Fruit fly (Drosophila melanogaster) whole organism, embryonic: ENCODE measurements around the gene CG32305.
A peak's percentile ranks its signal among the peaks of the same experiment; 100 is the strongest.

Experiments
- Asciz ChIP-seq: fragments of 200-800 bp; sonication (Bioruptor generic); optimal IDR thresholded peaks from 2 replicates; lab custom pipeline; 2017; ENCODE audit warnings: missing biosample characterization, mild to moderate bottlenecking, missing genetic modification characterization, missing genetic modification reagents
- Bteb2 ChIP-seq: fragments of 200-800 bp; sonication (Bioruptor generic); optimal IDR thresholded peaks from 2 replicates; lab custom pipeline; 2016; ENCODE audit warnings: missing biosample characterization, missing genetic modification characterization
- CG10543 ChIP-seq: fragments of 200-800 bp; sonication (Bioruptor generic); optimal IDR thresholded peaks from 3 replicates; lab custom pipeline; 2017; ENCODE audit warnings: missing biosample characterization, mild to moderate bottlenecking, missing genetic modification characterization, moderate library complexity
- CG12071 ChIP-seq: fragments of 200-800 bp; sonication (Bioruptor generic); optimal IDR thresholded peaks from 3 replicates; lab custom pipeline; 2018; ENCODE audit warnings: missing biosample characterization, mild to moderate bottlenecking, missing genetic modification characterization
- CG13775 ChIP-seq: fragments of 200-800 bp; sonication (Bioruptor generic); optimal IDR thresholded peaks from 3 replicates; lab custom pipeline; 2017; ENCODE audit warnings: missing biosample characterization, mild to moderate bottlenecking, missing genetic modification characterization
- CG15696 ChIP-seq: fragments of 200-800 bp; sonication (Bioruptor generic); optimal IDR thresholded peaks from 2 replicates; lab custom pipeline; 2019; ENCODE audit warnings: missing biosample characterization, mild to moderate bottlenecking, missing genetic modification characterization, moderate library complexity
- CG16863 ChIP-seq: fragments of 200-800 bp; sonication (Bioruptor generic); optimal IDR thresholded peaks from 3 replicates; lab custom pipeline; 2016; ENCODE audit warnings: missing biosample characterization, missing genetic modification characterization
- CG17186 ChIP-seq: fragments of 200-800 bp; sonication (Bioruptor generic); optimal IDR thresholded peaks from 3 replicates; lab custom pipeline; 2017; ENCODE audit warnings: missing biosample characterization, missing genetic modification reagents, missing genetic modification characterization
- CG18476 ChIP-seq: fragments of 200-800 bp; sonication (Bioruptor generic); optimal IDR thresholded peaks from 2 replicates; lab custom pipeline; 2016; ENCODE audit warnings: missing biosample characterization, mild to moderate bottlenecking, missing genetic modification characterization
- CG32532 ChIP-seq: fragments of 200-800 bp; sonication (Bioruptor generic); IDR thresholded peaks from 2 replicates; pipeline ENCODE4 v1.3.6; 2022; ENCODE audit warnings: missing biosample characterization, missing genetic modification characterization
- CG34224 ChIP-seq: fragments of 200-800 bp; sonication (Bioruptor generic); IDR thresholded peaks from 3 replicates; pipeline ENCODE4 v1.3.6; 2022; ENCODE audit warnings: missing biosample characterization, missing genetic modification characterization; ENCODE audit not compliant: partially characterized antibody
- CG4404 ChIP-seq: fragments of 200-800 bp; sonication (Bioruptor generic); IDR thresholded peaks from 2 replicates; pipeline ENCODE4 v1.3.6; 2022; ENCODE audit warnings: missing biosample characterization, missing genetic modification characterization
- CG6689 ChIP-seq: fragments of 200-800 bp; sonication (Bioruptor generic); IDR thresholded peaks from 2 replicates; pipeline ENCODE4 v1.3.6; 2022; ENCODE audit warnings: missing biosample characterization, missing genetic modification characterization
- CG7357 ChIP-seq: fragments of 200-800 bp; sonication (Bioruptor generic); IDR thresholded peaks from 3 replicates; pipeline ENCODE4 v1.3.6; 2022; ENCODE audit warnings: missing biosample characterization, missing genetic modification characterization
- CG7745 ChIP-seq: fragments of 200-800 bp; sonication (Bioruptor generic); optimal IDR thresholded peaks from 2 replicates; lab custom pipeline; 2018; ENCODE audit warnings: missing biosample characterization, mild to moderate bottlenecking, missing genetic modification characterization, moderate library complexity
- CG8089 ChIP-seq: fragments of 200-800 bp; sonication (Bioruptor generic); optimal IDR thresholded peaks from 3 replicates; lab custom pipeline; 2016; ENCODE audit warnings: missing biosample characterization, missing genetic modification characterization
- CG8765 ChIP-seq: fragments of 200-800 bp; sonication (Bioruptor generic); IDR thresholded peaks from 2 replicates; pipeline ENCODE4 v1.3.6; 2022; ENCODE audit warnings: missing biosample characterization, missing genetic modification characterization
- CrebB ChIP-seq: fragments of 200-800 bp; sonication (Bioruptor generic); optimal IDR thresholded peaks from 3 replicates; lab custom pipeline; 2018; ENCODE audit warnings: missing biosample characterization, mild to moderate bottlenecking, missing genetic modification characterization
- D19A ChIP-seq: fragments of 200-800 bp; optimal IDR thresholded peaks from 3 replicates; lab custom pipeline; 2019; ENCODE audit warnings: missing biosample characterization, mild to moderate bottlenecking, missing genetic modification characterization, moderate library complexity
- Dad ChIP-seq: fragments of 200-800 bp; sonication (Bioruptor generic); optimal IDR thresholded peaks from 3 replicates; lab custom pipeline; 2016; ENCODE audit warnings: missing biosample characterization, missing genetic modification characterization
- Dfd ChIP-seq, 2 experiments: fragments of >200 bp; optimal IDR thresholded peaks; 2 replicates each; lab custom pipeline; 2017; ENCODE audit warnings: missing biosample characterization in 2 of 2, missing genetic modification characterization in 2 of 2
- ERR ChIP-seq: fragments of 200-800 bp; sonication (Bioruptor generic); optimal IDR thresholded peaks from 2 replicates; lab custom pipeline; 2016; ENCODE audit warnings: missing biosample characterization, missing genetic modification characterization
- HLH54F ChIP-seq: fragments of 200-800 bp; sonication (Bioruptor generic); optimal IDR thresholded peaks from 3 replicates; lab custom pipeline; 2016; ENCODE audit warnings: missing biosample characterization, missing genetic modification characterization
- HLHmδ ChIP-seq: fragments of 200-800 bp; sonication (Bioruptor generic); optimal IDR thresholded peaks from 2 replicates; lab custom pipeline; 2018; ENCODE audit warnings: missing biosample characterization, mild to moderate bottlenecking, missing genetic modification characterization, moderate library complexity
- Hey ChIP-seq: fragments of 200-800 bp; sonication (Bioruptor generic); optimal IDR thresholded peaks from 3 replicates; lab custom pipeline; 2018; ENCODE audit warnings: missing biosample characterization, mild to moderate bottlenecking, missing genetic modification characterization
- Lhr ChIP-seq: fragments of 200-800 bp; sonication (Bioruptor generic); optimal IDR thresholded peaks from 3 replicates; lab custom pipeline; 2017; ENCODE audit warnings: mild to moderate bottlenecking, missing biosample characterization, missing genetic modification reagents, missing genetic modification characterization
- MBD-R2 ChIP-seq: fragments of 200-800 bp; sonication (Bioruptor generic); IDR thresholded peaks from 2 replicates; pipeline ENCODE4 v1.3.6; 2022; ENCODE audit warnings: missing biosample characterization, missing genetic modification characterization
- Side ChIP-seq: fragments of 200-800 bp; sonication (Bioruptor generic); optimal IDR thresholded peaks from 2 replicates; lab custom pipeline; 2016; ENCODE audit warnings: missing biosample characterization, missing genetic modification characterization
- Six4 ChIP-seq: fragments of 200-800 bp; sonication (Bioruptor generic); optimal IDR thresholded peaks from 2 replicates; lab custom pipeline; 2016; ENCODE audit warnings: missing biosample characterization, missing genetic modification characterization
- Stat92E ChIP-seq, 3 experiments: fragments of >200 bp in 2 of 3; fragments of 200-800 bp in 1 of 3; sonication (Bioruptor generic) in 1 of 3; optimal IDR thresholded peaks; 2 replicates each; lab custom pipeline; 2017 to 2019; ENCODE audit warnings: missing biosample characterization in 3 of 3, missing genetic modification characterization in 3 of 3, mild to moderate bottlenecking in 1 of 3, moderate library complexity in 1 of 3
- ab ChIP-seq: fragments of 200-800 bp; sonication (Bioruptor generic); optimal IDR thresholded peaks from 2 replicates; lab custom pipeline; 2016; ENCODE audit warnings: missing biosample characterization, missing genetic modification characterization
- cad ChIP-seq: fragments of >200 bp; optimal IDR thresholded peaks from 2 replicates; lab custom pipeline; 2017; ENCODE audit warnings: missing biosample characterization, missing genetic modification characterization
- en ChIP-seq: fragments of 200-800 bp; sonication (Bioruptor generic); optimal IDR thresholded peaks from 2 replicates; lab custom pipeline; 2016; ENCODE audit warnings: missing biosample characterization, missing genetic modification characterization
- eyg ChIP-seq: fragments of 200-800 bp; sonication (Bioruptor generic); optimal IDR thresholded peaks from 3 replicates; lab custom pipeline; 2016; ENCODE audit warnings: missing biosample characterization, missing genetic modification characterization
- fd96Cb ChIP-seq: fragments of 200-800 bp; sonication (Bioruptor generic); optimal IDR thresholded peaks from 2 replicates; lab custom pipeline; 2018; ENCODE audit warnings: missing biosample characterization, mild to moderate bottlenecking, missing genetic modification characterization, moderate library complexity
- fru ChIP-seq: fragments of >200 bp; optimal IDR thresholded peaks from 2 replicates; lab custom pipeline; 2017
- ftz-f1 ChIP-seq: fragments of 200-800 bp; sonication (Bioruptor generic); optimal IDR thresholded peaks from 2 replicates; lab custom pipeline; 2016; ENCODE audit warnings: missing biosample characterization, missing genetic modification characterization
- gro ChIP-seq: fragments of 200-800 bp; sonication (Bioruptor generic); optimal IDR thresholded peaks from 2 replicates; lab custom pipeline; 2016; ENCODE audit warnings: missing biosample characterization, missing genetic modification characterization
- lilli ChIP-seq: fragments of 200-800 bp; sonication (Bioruptor generic); optimal IDR thresholded peaks from 3 replicates; lab custom pipeline; 2016; ENCODE audit warnings: missing biosample characterization, missing genetic modification characterization
- nau ChIP-seq: fragments of 200-800 bp; sonication (Bioruptor generic); optimal IDR thresholded peaks from 3 replicates; lab custom pipeline; 2017; ENCODE audit warnings: missing biosample characterization, mild to moderate bottlenecking, missing genetic modification characterization, missing genetic modification reagents
- otp ChIP-seq: fragments of 200-800 bp; sonication (Bioruptor generic); IDR thresholded peaks from 3 replicates; pipeline ENCODE4, ENCODE4 v1.3.6; 2022; ENCODE audit warnings: missing biosample characterization, missing genetic modification characterization
- repo ChIP-seq: fragments of 200-800 bp; sonication (Bioruptor generic); optimal IDR thresholded peaks from 2 replicates; lab custom pipeline; 2016; ENCODE audit warnings: missing biosample characterization, missing genetic modification characterization
- ro ChIP-seq: fragments of 200-800 bp; sonication (Bioruptor generic); IDR thresholded peaks from 2 replicates; pipeline ENCODE4 v1.3.6; 2022; ENCODE audit warnings: missing biosample characterization, missing genetic modification characterization
- sens-2 ChIP-seq: fragments of 200-800 bp; sonication (Bioruptor generic); IDR thresholded peaks from 2 replicates; pipeline ENCODE4 v1.3.6; 2022; ENCODE audit warnings: missing biosample characterization, missing genetic modification characterization
- sna ChIP-seq: fragments of 200-800 bp; sonication (Bioruptor generic); IDR thresholded peaks from 2 replicates; pipeline ENCODE4 v1.3.6; 2022; ENCODE audit warnings: missing biosample characterization, missing genetic modification characterization; ENCODE audit not compliant: partially characterized antibody
- so ChIP-seq: fragments of 200-800 bp; sonication (Bioruptor generic); IDR thresholded peaks from 3 replicates; pipeline ENCODE4 v1.3.6; 2022; ENCODE audit warnings: missing biosample characterization, missing genetic modification characterization
- sr ChIP-seq: fragments of 200-800 bp; sonication (Bioruptor generic); IDR thresholded peaks from 3 replicates; pipeline ENCODE4 v1.3.6; 2022; ENCODE audit warnings: missing biosample characterization, missing genetic modification characterization
- tap ChIP-seq: fragments of 200-800 bp; optimal IDR thresholded peaks from 3 replicates; lab custom pipeline; 2019; ENCODE audit warnings: missing biosample characterization, mild to moderate bottlenecking, missing genetic modification characterization, moderate library complexity
- unc-4 ChIP-seq: fragments of 200-800 bp; sonication (Bioruptor generic); IDR thresholded peaks from 2 replicates; pipeline ENCODE4 v1.3.6; 2022; ENCODE audit warnings: missing biosample characterization, missing genetic modification characterization; ENCODE audit not compliant: partially characterized antibody
- wek ChIP-seq: fragments of 200-800 bp; sonication (Bioruptor generic); optimal IDR thresholded peaks from 3 replicates; lab custom pipeline; 2018; ENCODE audit warnings: missing biosample characterization, mild to moderate bottlenecking, missing genetic modification characterization, moderate library complexity
- zfh2 ChIP-seq: fragments of 200-800 bp; sonication (Bioruptor generic); optimal IDR thresholded peaks from 2 replicates; lab custom pipeline; 2016; ENCODE audit warnings: missing biosample characterization, missing genetic modification characterization

CG32305 gene

DNA sequence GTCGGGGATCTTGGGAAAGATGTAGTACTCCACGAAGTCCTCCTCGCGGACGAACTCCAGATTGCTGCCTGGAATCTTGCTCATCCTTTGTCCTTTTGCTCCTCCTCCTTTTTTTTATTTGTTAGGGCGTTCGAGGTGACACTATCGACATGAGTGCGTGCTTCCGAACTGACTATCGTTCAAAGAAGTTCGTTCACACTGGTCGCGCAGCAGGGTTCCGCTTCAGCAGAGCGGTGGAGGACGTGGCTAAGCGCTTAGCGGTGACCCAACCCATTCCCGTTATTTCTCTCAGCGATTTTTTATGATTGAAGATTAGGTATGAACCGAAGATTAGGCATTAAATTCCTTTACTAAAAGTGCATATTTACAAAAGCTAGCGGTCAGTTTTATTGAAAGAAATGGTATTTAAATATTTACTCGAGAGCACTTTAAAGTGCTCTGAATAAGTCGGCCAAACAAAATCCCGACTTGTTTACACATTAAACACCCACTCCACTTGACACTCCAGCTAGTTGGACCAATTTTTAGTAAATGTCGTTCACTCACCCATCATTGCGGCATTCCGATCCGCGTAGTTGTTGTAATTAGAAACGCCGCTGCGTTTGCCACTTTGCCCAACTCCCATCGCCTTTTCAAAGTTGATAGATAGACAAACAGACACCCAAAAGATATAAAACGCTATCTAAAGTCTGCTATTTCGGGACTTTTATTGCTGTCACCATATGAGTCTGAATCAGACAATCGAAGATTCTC, 17.4 kb downstream of the CG32305 start, which contains the start of the genes ecd and CG13806 (continued):
- no peak for TF ChIP-seq CG4404 (GFP tag; lab: Robert Waterston, UW)
- TF ChIP-seq Side: peak; percentile 17
- no peak for TF ChIP-seq gro (GFP tag; lab: Kevin White, UChicago)
- no peak for TF ChIP-seq eyg
- no peak for TF ChIP-seq CrebB (tag; lab: Kevin White, UChicago)
- peak; percentile 40 for TF ChIP-seq ftz-f1 (GFP tag; lab: Kevin White, UChicago)
- TF ChIP-seq CG8089 (GFP tag; lab: Kevin White, UChicago): peak; percentile 3
- TF ChIP-seq cad (GFP tag; lab: Kevin White, UChicago): no peak
- TF ChIP-seq CG7745 (tag; lab: Kevin White, UChicago): no peak
- peak; percentile 25 for TF ChIP-seq Dad
- no peak for TF ChIP-seq otp (GFP tag; lab: Robert Waterston, UW)
- no peak for TF ChIP-seq CG10543 (GFP tag; lab: Kevin White, UChicago)
- no peak for TF ChIP-seq CG15696 (tag; lab: Kevin White, UChicago)
- peak; percentile 12 for TF ChIP-seq Six4 (GFP tag; lab: Kevin White, UChicago)
- TF ChIP-seq tap: no peak
- no peak for TF ChIP-seq fru (lab: Kevin White, UChicago)
- TF ChIP-seq ab (GFP tag; lab: Kevin White, UChicago): no peak
- TF ChIP-seq sna: peak; percentile 92
- peak; percentile 2 for TF ChIP-seq CG13775
- no peak for TF ChIP-seq sens-2 (GFP tag; lab: Robert Waterston, UW)
- TF ChIP-seq nau (GFP tag; lab: Kevin White, UChicago): no peak
- peak; percentile 33 for TF ChIP-seq HLHmδ
- TF ChIP-seq zfh2 (GFP tag; lab: Kevin White, UChicago): peak; percentile 67
- peak; percentile 91 for TF ChIP-seq CG34224
- TF ChIP-seq CG16863 (GFP tag; lab: Kevin White, UChicago): peak; percentile 26
- no peak for TF ChIP-seq sr (GFP tag; lab: Robert Waterston, UW)
- peak; percentile 97 for TF ChIP-seq CG7357 (GFP tag; lab: Robert Waterston, UW)
- peak; percentile 30 for TF ChIP-seq HLH54F (GFP tag; lab: Kevin White, UChicago)
- TF ChIP-seq CG12071 (GFP tag; lab: Kevin White, UChicago): no peak
- TF ChIP-seq fd96Cb (tag; lab: Kevin White, UChicago): no peak
- peak; percentile 95 for TF ChIP-seq MBD-R2 (GFP tag; lab: Robert Waterston, UW)
- TF ChIP-seq en (GFP tag; lab: Kevin White, UChicago): no peak
- peak; percentile 92 for TF ChIP-seq unc-4 (GFP tag; lab: Robert Waterston, UW)
- peak; percentile 75 for TF ChIP-seq CG32532 (GFP tag; lab: Robert Waterston, UW)
- no peak; the same call in 1 of the 2 replicates for TF ChIP-seq CG8765
- TF ChIP-seq CG17186 (GFP tag; lab: Kevin White, UChicago): peak; percentile 80
- no peak for TF ChIP-seq Asciz (GFP tag; lab: Kevin White, UChicago)
- no peak for TF ChIP-seq CG18476 (GFP tag; lab: Kevin White, UChicago)
- no peak for TF ChIP-seq Bteb2 (GFP tag; lab: Kevin White, UChicago)
- no peak for TF ChIP-seq CG6689
- peak; percentile 11; the same call in 1 of the 3 replicates for TF ChIP-seq so (GFP tag; lab: Robert Waterston, UW)
- no peak for TF ChIP-seq Hey
- TF ChIP-seq wek (GFP tag; lab: Kevin White, UChicago): no peak
- TF ChIP-seq D19A (tag; lab: Kevin White, UChicago): no peak
- TF ChIP-seq Lhr (GFP tag; lab: Kevin White, UChicago): peak; percentile 81
- peak; percentile 25 for TF ChIP-seq ERR
- TF ChIP-seq ro (GFP tag; lab: Robert Waterston, UW): no peak
- no peak for TF ChIP-seq Dfd (GFP tag; optimal IDR thresholded peaks at IDR 0.05; lab: Kevin White, UChicago)
- peak; percentile 60 for TF ChIP-seq lilli (GFP tag; lab: Kevin White, UChicago)
- TF ChIP-seq Stat92E (GFP tag; optimal IDR thresholded peaks at IDR 0.05; lab: Kevin White, UChicago): no peak
- TF ChIP-seq repo: peak; percentile 38
